Worm (Caenorhabditis elegans) whole organism, L2 larva: Measurements from ENCODE around the gene str-68.

Experiments
- ZK546.5 ChIP-seq: sonication (generic microtip); optimal IDR thresholded peaks from 2 replicates; lab custom pipeline; 2017; ENCODE audit warnings: missing biosample characterization, missing genetic modification characterization
- dmd-4 ChIP-seq: sonication (generic microtip); optimal IDR thresholded peaks from 2 replicates; lab custom pipeline; 2017; ENCODE audit warnings: missing biosample characterization, missing genetic modification characterization
- elt-1 ChIP-seq: fragments of 150-350 bp; optimal IDR thresholded peaks from 2 replicates; lab custom pipeline; 2014; ENCODE audit warnings: missing biosample characterization, missing genetic modification characterization
- lin-13 ChIP-seq: fragments of 150-350 bp; optimal IDR thresholded peaks from 2 replicates; lab custom pipeline; 2014; ENCODE audit warnings: missing biosample characterization, missing genetic modification reagents, missing genetic modification characterization
- lin-39 ChIP-seq: fragments of 150-350 bp; optimal IDR thresholded peaks from 2 replicates; lab custom pipeline; 2014; ENCODE audit warnings: missing biosample characterization, missing genetic modification reagents, missing genetic modification characterization
- nhr-12 ChIP-seq: fragments of 150-350 bp; optimal IDR thresholded peaks from 2 replicates; lab custom pipeline; 2014; ENCODE audit warnings: missing biosample characterization, missing genetic modification characterization
- nhr-237 ChIP-seq: fragments of 150-350 bp; optimal IDR thresholded peaks from 2 replicates; lab custom pipeline; 2014; ENCODE audit warnings: missing biosample characterization, missing genetic modification characterization
- skn-1 ChIP-seq: sonication (generic microtip); optimal IDR thresholded peaks from 2 replicates; lab custom pipeline; 2017; ENCODE audit warnings: missing biosample characterization, missing genetic modification characterization
- sma-3 ChIP-seq: sonication (generic microtip); optimal IDR thresholded peaks from 2 replicates; lab custom pipeline; 2016; ENCODE audit warnings: missing genetic modification reagents, missing genetic modification characterization, missing compliant biosample characterization
- snpc-4 ChIP-seq: fragments of 150-350 bp; optimal IDR thresholded peaks from 2 replicates; lab custom pipeline; 2014; ENCODE audit warnings: missing biosample characterization, missing genetic modification characterization
- unc-39 ChIP-seq: fragments of 150-350 bp; optimal IDR thresholded peaks from 2 replicates; lab custom pipeline; 2014; ENCODE audit warnings: missing biosample characterization, missing genetic modification characterization
- unc-62 ChIP-seq: fragments of 150-350 bp; optimal IDR thresholded peaks from 2 replicates; lab custom pipeline; 2014; ENCODE audit warnings: missing biosample characterization, missing genetic modification reagents, missing genetic modification characterization
- ztf-11 ChIP-seq: sonication (generic microtip); optimal IDR thresholded peaks from 2 replicates; lab custom pipeline; 2017; ENCODE audit warnings: missing biosample characterization, missing genetic modification characterization

DNA sequence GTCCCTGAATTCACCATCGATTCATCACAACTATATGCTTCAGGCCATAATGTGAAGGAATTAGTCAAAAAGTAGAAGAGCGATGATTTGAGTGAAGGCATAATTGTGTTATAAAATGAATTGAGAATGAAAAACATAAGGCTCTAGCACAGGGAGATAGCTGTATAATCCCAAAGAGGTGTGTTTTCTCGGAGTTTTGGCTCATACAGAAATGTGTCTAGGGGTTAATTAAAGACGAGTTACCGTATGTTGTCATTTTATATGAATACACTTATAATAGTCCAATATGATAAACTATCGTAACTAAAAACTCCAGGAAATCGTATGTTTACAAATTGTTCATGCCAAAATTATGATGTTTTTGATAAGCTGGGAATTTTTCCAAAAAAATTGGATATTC is 26.6 kb downstream of the str-68 start, which contains the start of gene srt-5:
- TF ChIP-seq nhr-12: no peak
- TF ChIP-seq ZK546.5 (tag; lab: Kevin White, UChicago): no peak
- TF ChIP-seq nhr-237 (tag; lab: Kevin White, UChicago): no peak
- no peak for TF ChIP-seq lin-13 (GFP tag; lab: Kevin White, UChicago)
- no peak for TF ChIP-seq elt-1 (tag; lab: Kevin White, UChicago)
- no peak for TF ChIP-seq dmd-4
- TF ChIP-seq unc-39: no peak
- TF ChIP-seq sma-3 (GFP tag; lab: Kevin White, UChicago): no peak
- no peak for TF ChIP-seq lin-39 (tag; lab: Kevin White, UChicago)
- no peak for TF ChIP-seq unc-62
- TF ChIP-seq skn-1 (tag; lab: Kevin White, UChicago): no peak
- no peak for TF ChIP-seq snpc-4 (tag; lab: Kevin White, UChicago)
- TF ChIP-seq ztf-11 (tag; lab: Kevin White, UChicago): no peak
